Worm (Caenorhabditis elegans) whole organism, mixed stage, embryonic: Measurements from ENCODE around the gene srh-214.

Source experiments
- M03D4.4 ChIP-seq: sonication (generic microtip); optimal IDR thresholded peaks from 2 replicates; lab custom pipeline; 2017; ENCODE audit warnings: mild to moderate bottlenecking, missing genetic modification characterization, missing compliant biosample characterization
- bed-3 ChIP-seq: fragments of 200-800 bp; sonication (Bioruptor generic); optimal IDR thresholded peaks from 3 replicates; lab custom pipeline; 2018; ENCODE audit warnings: mild to moderate bottlenecking, missing genetic modification characterization, moderate library complexity, missing compliant biosample characterization
- blmp-1 ChIP-seq: fragments of 150-350 bp; optimal IDR thresholded peaks from 2 replicates; lab custom pipeline; 2014; ENCODE audit warnings: missing biosample characterization, missing genetic modification characterization
- ceh-39 ChIP-seq: fragments of 150-350 bp; optimal IDR thresholded peaks from 2 replicates; lab custom pipeline; 2014; ENCODE audit warnings: missing biosample characterization, missing genetic modification characterization
- ceh-43 ChIP-seq: fragments of 200-800 bp; sonication (Bioruptor generic); optimal IDR thresholded peaks from 2 replicates; lab custom pipeline; 2018; ENCODE audit warnings: mild to moderate bottlenecking, missing genetic modification characterization, moderate library complexity, missing compliant biosample characterization
- ceh-83 ChIP-seq: fragments of 200-800 bp; sonication (Bioruptor generic); optimal IDR thresholded peaks from 2 replicates; lab custom pipeline; 2018; ENCODE audit warnings: mild to moderate bottlenecking, missing genetic modification characterization, missing compliant biosample characterization
- ces-1 ChIP-seq: fragments of 150-350 bp; optimal IDR thresholded peaks from 2 replicates; lab custom pipeline; 2014; ENCODE audit warnings: missing biosample characterization, missing genetic modification reagents, missing genetic modification characterization
- cnd-1 ChIP-seq: fragments of 200-800 bp; sonication (Bioruptor generic); optimal IDR thresholded peaks from 2 replicates; lab custom pipeline; 2018; ENCODE audit warnings: mild to moderate bottlenecking, missing genetic modification characterization, missing compliant biosample characterization
- drap-1 ChIP-seq: fragments of 200-800 bp; sonication (Bioruptor generic); optimal IDR thresholded peaks from 3 replicates; lab custom pipeline; 2018; ENCODE audit warnings: mild to moderate bottlenecking, missing genetic modification characterization, missing compliant biosample characterization
- elt-1 ChIP-seq: sonication (generic microtip); optimal IDR thresholded peaks from 2 replicates; lab custom pipeline; 2017; ENCODE audit warnings: missing genetic modification characterization, mild to moderate bottlenecking, missing compliant biosample characterization, antibody characterized with exemption, moderate library complexity, borderline replicate concordance; ENCODE audit not compliant: insufficient read depth
- elt-3 ChIP-seq: fragments of 150-350 bp; optimal IDR thresholded peaks from 2 replicates; lab custom pipeline; 2014; ENCODE audit warnings: missing biosample characterization, missing genetic modification characterization
- flh-1 ChIP-seq: fragments of 200-800 bp; sonication (Bioruptor generic); optimal IDR thresholded peaks from 2 replicates; lab custom pipeline; 2018; ENCODE audit warnings: mild to moderate bottlenecking, missing genetic modification characterization, moderate library complexity, missing compliant biosample characterization
- ham-2 ChIP-seq: fragments of 200-800 bp; sonication (Bioruptor generic); optimal IDR thresholded peaks from 2 replicates; lab custom pipeline; 2018; ENCODE audit warnings: mild to moderate bottlenecking, missing genetic modification characterization, missing compliant biosample characterization
- hlh-1 ChIP-seq: fragments of 150-350 bp; optimal IDR thresholded peaks from 2 replicates; lab custom pipeline; 2014; ENCODE audit warnings: missing biosample characterization, missing genetic modification reagents, missing genetic modification characterization
- lin-13 ChIP-seq: fragments of 150-350 bp; optimal IDR thresholded peaks from 2 replicates; lab custom pipeline; 2014; ENCODE audit warnings: missing biosample characterization, missing genetic modification characterization
- lin-32 ChIP-seq: fragments of 200-800 bp; sonication (Bioruptor generic); optimal IDR thresholded peaks from 2 replicates; lab custom pipeline; 2018; ENCODE audit warnings: mild to moderate bottlenecking, missing genetic modification characterization, missing compliant biosample characterization
- lsy-2 ChIP-seq: fragments of 150-350 bp; optimal IDR thresholded peaks from 2 replicates; lab custom pipeline; 2014; ENCODE audit warnings: missing biosample characterization, missing genetic modification characterization
- mab-5 ChIP-seq: fragments of 150-350 bp; optimal IDR thresholded peaks from 2 replicates; lab custom pipeline; 2014; ENCODE audit warnings: missing biosample characterization, missing genetic modification characterization
- mep-1 ChIP-seq: fragments of 150-350 bp; optimal IDR thresholded peaks from 2 replicates; lab custom pipeline; 2017; ENCODE audit warnings: missing biosample characterization, missing genetic modification reagents, missing genetic modification characterization, inconsistent platforms
- mls-2 ChIP-seq: sonication (generic microtip); optimal IDR thresholded peaks from 2 replicates; lab custom pipeline; 2016; ENCODE audit warnings: mild to moderate bottlenecking, missing genetic modification characterization, moderate library complexity, missing compliant biosample characterization
- nhr-12 ChIP-seq: fragments of 150-350 bp; optimal IDR thresholded peaks from 2 replicates; lab custom pipeline; 2014; ENCODE audit warnings: missing biosample characterization, missing genetic modification characterization
- nhr-2 ChIP-seq: fragments of 150-350 bp; optimal IDR thresholded peaks from 2 replicates; lab custom pipeline; 2014; ENCODE audit warnings: missing biosample characterization, missing genetic modification characterization
- nhr-237 ChIP-seq: fragments of 150-350 bp; optimal IDR thresholded peaks from 2 replicates; lab custom pipeline; 2014; ENCODE audit warnings: missing biosample characterization, missing genetic modification characterization
- nhr-28 ChIP-seq: fragments of 150-350 bp; optimal IDR thresholded peaks from 2 replicates; lab custom pipeline; 2014; ENCODE audit warnings: missing biosample characterization, missing genetic modification characterization
- nhr-76 ChIP-seq: sonication (generic microtip); optimal IDR thresholded peaks from 2 replicates; lab custom pipeline; 2017; ENCODE audit warnings: missing biosample characterization, missing genetic modification characterization
- pha-4 ChIP-seq: fragments of 150-350 bp; optimal IDR thresholded peaks from 2 replicates; lab custom pipeline; 2018; ENCODE audit warnings: missing biosample characterization, missing genetic modification reagents, missing genetic modification characterization
- sem-2 ChIP-seq: fragments of 200-800 bp; sonication (Bioruptor generic); optimal IDR thresholded peaks from 2 replicates; lab custom pipeline; 2018; ENCODE audit warnings: mild to moderate bottlenecking, missing genetic modification characterization, missing compliant biosample characterization
- sptf-1 ChIP-seq: sonication (generic microtip); optimal IDR thresholded peaks from 2 replicates; lab custom pipeline; 2017; ENCODE audit warnings: mild to moderate bottlenecking, missing genetic modification characterization, moderate library complexity, missing compliant biosample characterization
- tbx-8 ChIP-seq: fragments of 200-800 bp; sonication (Bioruptor generic); optimal IDR thresholded peaks from 2 replicates; lab custom pipeline; 2018; ENCODE audit warnings: mild to moderate bottlenecking, missing genetic modification characterization, moderate library complexity, missing compliant biosample characterization
- unc-120 ChIP-seq: sonication (generic microtip); optimal IDR thresholded peaks from 2 replicates; lab custom pipeline; 2017; ENCODE audit warnings: missing genetic modification characterization, missing compliant biosample characterization; ENCODE audit not compliant: poor library complexity, severe bottlenecking
- unc-39 ChIP-seq: fragments of 150-350 bp; optimal IDR thresholded peaks from 2 replicates; lab custom pipeline; 2014; ENCODE audit warnings: missing biosample characterization, missing genetic modification characterization
- unc-62 ChIP-seq: fragments of 150-350 bp; optimal IDR thresholded peaks from 2 replicates; lab custom pipeline; 2014; ENCODE audit warnings: missing biosample characterization, missing genetic modification reagents, missing genetic modification characterization
- zip-8 ChIP-seq: fragments of 150-350 bp; optimal IDR thresholded peaks from 2 replicates; lab custom pipeline; 2014; ENCODE audit warnings: missing biosample characterization, missing genetic modification characterization
- ztf-11 ChIP-seq: fragments of 150-350 bp; optimal IDR thresholded peaks from 2 replicates; lab custom pipeline; 2014; ENCODE audit warnings: missing biosample characterization, missing genetic modification characterization

srh-214 gene

DNA sequence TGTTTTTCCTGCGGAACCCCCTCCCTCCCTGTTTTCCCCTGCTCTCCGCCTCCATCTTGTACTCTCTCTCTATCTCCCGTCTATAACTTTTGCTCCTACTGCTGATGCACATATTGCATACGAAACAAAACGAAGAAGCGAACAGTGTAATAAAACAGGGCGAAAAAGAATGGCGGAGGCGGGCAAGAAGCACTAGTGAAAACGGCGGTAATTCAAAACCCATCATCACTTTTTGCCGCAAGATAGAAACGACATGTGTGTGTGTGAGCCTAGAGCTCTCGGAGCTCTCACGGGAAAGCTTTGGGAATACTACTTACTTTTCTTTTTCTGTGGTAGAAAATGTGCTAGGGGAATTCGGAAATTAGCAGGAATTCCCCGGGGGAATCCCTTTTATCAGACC, 6.5 kb upstream of the srh-214 start:
- TF ChIP-seq nhr-12 (tag; lab: Kevin White, UChicago) (no peak), elt-1 (no peak), mls-2 (tag; lab: Kevin White, UChicago) (no peak), nhr-28 (tag; lab: Kevin White, UChicago) (no peak), cnd-1 (tag; lab: Kevin White, UChicago) (no peak), nhr-76 (no peak), pha-4 (tag; lab: Kevin White, UChicago) (no peak), M03D4.4 (tag; lab: Kevin White, UChicago) (no peak), ceh-83 (GFP tag; lab: Kevin White, UChicago) (no peak), ceh-39 (no peak), sptf-1 (tag; lab: Kevin White, UChicago) (no peak), ces-1 (GFP tag; lab: Kevin White, UChicago) (no peak), ztf-11 (tag; lab: Kevin White, UChicago) (no peak), mab-5 (tag; lab: Kevin White, UChicago) (no peak), unc-120 (tag; lab: Kevin White, UChicago) (no peak), mep-1 (tag; lab: Kevin White, UChicago) (no peak)

DNA sequence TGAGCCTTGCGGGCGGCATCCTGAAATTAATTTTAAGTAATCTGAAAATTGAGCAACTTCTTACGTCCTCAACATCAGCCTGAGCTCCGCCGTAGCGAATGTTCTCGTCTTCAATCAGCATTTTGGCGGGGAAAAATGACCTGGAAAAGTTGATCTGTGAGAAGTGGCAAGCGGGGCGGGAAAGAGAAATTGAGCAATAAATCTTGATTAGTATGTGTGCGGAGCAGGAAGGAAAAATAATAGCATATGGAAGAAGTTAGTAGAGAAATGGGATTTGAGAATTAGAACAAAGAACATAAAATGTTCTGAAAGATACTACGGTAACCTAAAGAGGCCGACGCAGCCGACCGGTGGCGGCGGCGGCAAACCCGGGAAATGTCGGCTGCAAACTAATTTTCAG, 5.4 kb upstream of the srh-214 start, which contains the start of gene tni-3:
TSS of gene tni-3 (minus strand) at position 140 of the 400 bp plus-strand sequence.
- no peak for TF ChIP-seq mls-2 (tag; lab: Kevin White, UChicago)
- no peak for TF ChIP-seq cnd-1 (tag; lab: Kevin White, UChicago)
- no peak for TF ChIP-seq mab-5 (tag; lab: Kevin White, UChicago)
- no peak for TF ChIP-seq nhr-28 (tag; lab: Kevin White, UChicago)
- no peak for TF ChIP-seq tbx-8
- no peak for TF ChIP-seq bed-3 (GFP tag; lab: Kevin White, UChicago)
- TF ChIP-seq unc-62, result no peak
- TF ChIP-seq unc-39 (tag; lab: Kevin White, UChicago), result no peak
- TF ChIP-seq pha-4 (tag; lab: Kevin White, UChicago), result no peak
- TF ChIP-seq elt-3 (tag; lab: Kevin White, UChicago), result no peak
- TF ChIP-seq nhr-12 (tag; lab: Kevin White, UChicago), result no peak
- no peak for TF ChIP-seq drap-1 (GFP tag; lab: Kevin White, UChicago)
- no peak for TF ChIP-seq ceh-39
- no peak for TF ChIP-seq blmp-1
- no peak for TF ChIP-seq mep-1 (tag; lab: Kevin White, UChicago)

ce11 chrV:16833672-16834071, 4.1 kb upstream of the srh-214 start:
- TF ChIP-seq nhr-12 (tag; lab: Kevin White, UChicago), result no peak
- TF ChIP-seq zip-8 (tag; lab: Kevin White, UChicago), result no peak
- TF ChIP-seq lin-32, result no peak
- no peak for TF ChIP-seq flh-1
- TF ChIP-seq M03D4.4 (tag; lab: Kevin White, UChicago), result no peak
- TF ChIP-seq nhr-2 (tag; lab: Kevin White, UChicago), result no peak
- TF ChIP-seq ham-2 (GFP tag; lab: Kevin White, UChicago), result no peak
- no peak for TF ChIP-seq blmp-1
- TF ChIP-seq pha-4 (tag; lab: Kevin White, UChicago), result no peak
- no peak for TF ChIP-seq ceh-39
- no peak for TF ChIP-seq unc-39 (tag; lab: Kevin White, UChicago)
- TF ChIP-seq mab-5 (tag; lab: Kevin White, UChicago), result no peak
- TF ChIP-seq sem-2 (GFP tag; lab: Kevin White, UChicago), result no peak
- TF ChIP-seq elt-3 (tag; lab: Kevin White, UChicago), result no peak
- no peak for TF ChIP-seq nhr-76
- TF ChIP-seq tbx-8, result no peak
- TF ChIP-seq mls-2 (tag; lab: Kevin White, UChicago), result no peak
- no peak for TF ChIP-seq elt-1
- no peak for TF ChIP-seq cnd-1 (tag; lab: Kevin White, UChicago)
- TF ChIP-seq bed-3 (GFP tag; lab: Kevin White, UChicago), result no peak
- TF ChIP-seq, all 35 proteins: peak for 0

DNA sequence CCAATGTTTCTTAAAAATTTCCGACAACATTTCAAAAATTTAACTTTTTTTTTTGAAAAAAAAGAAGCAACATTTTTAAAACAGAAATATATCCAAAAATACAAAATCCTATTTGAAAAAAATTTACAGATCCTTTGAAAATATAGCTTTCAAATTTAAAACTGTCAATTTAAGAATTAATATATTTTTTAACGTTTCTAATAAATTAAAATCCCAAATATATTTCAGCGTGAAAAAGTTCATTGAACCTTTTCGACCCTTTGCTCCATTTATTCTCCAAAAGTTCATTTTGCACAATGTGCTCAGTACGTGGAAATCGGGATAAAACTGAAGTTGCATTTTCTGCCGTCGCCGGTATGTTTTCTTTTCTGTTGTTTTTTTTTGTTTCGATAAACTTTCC, 3.3 kb upstream of the srh-214 start, which contains the start of gene phy-3:
TSS of gene phy-3 (plus strand) at position 301 of the 400 bp plus-strand sequence.
- no peak for TF ChIP-seq elt-1
- TF ChIP-seq ceh-39, result no peak
- no peak for TF ChIP-seq lin-32
- no peak for TF ChIP-seq pha-4 (tag; lab: Kevin White, UChicago)
- TF ChIP-seq unc-62, result no peak
- no peak for TF ChIP-seq cnd-1 (tag; lab: Kevin White, UChicago)
- no peak for TF ChIP-seq mls-2 (tag; lab: Kevin White, UChicago)
- TF ChIP-seq, all 35 proteins: peak for 0

DNA sequence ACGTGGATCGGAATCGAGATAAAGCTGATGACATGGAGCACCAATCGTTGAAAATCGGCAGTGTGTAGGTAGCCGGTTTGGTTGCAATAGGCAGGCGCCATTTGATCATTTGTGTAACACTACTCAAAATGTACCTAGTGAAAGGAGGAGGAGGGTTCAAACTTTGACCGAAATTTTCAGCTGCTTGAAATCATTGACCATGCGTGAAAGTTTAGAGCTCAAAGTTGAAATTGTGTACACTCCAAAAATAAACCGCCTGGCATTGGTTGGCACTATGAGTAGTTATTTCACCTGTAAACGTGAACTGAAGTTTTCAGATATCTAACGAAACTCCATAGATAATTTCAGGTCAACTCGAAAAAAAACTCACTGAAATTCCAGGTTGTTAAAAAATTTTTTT, 2.4 kb upstream of the srh-214 start, which contains the start of gene srh-215:
TSS of gene srh-215 (minus strand) at position 101 of the 400 bp plus-strand sequence.
- TF ChIP-seq pha-4 (tag; lab: Kevin White, UChicago) (no peak), nhr-28 (tag; lab: Kevin White, UChicago) (no peak), lin-13 (tag; lab: Kevin White, UChicago) (no peak), lsy-2 (tag; lab: Kevin White, UChicago) (no peak), flh-1 (no peak), nhr-237 (no peak), unc-120 (tag; lab: Kevin White, UChicago) (no peak), cnd-1 (tag; lab: Kevin White, UChicago) (no peak), M03D4.4 (tag; lab: Kevin White, UChicago) (no peak), elt-3 (tag; lab: Kevin White, UChicago) (no peak), zip-8 (tag; lab: Kevin White, UChicago) (no peak), hlh-1 (tag; lab: Kevin White, UChicago) (no peak), nhr-2 (tag; lab: Kevin White, UChicago) (no peak), sptf-1 (tag; lab: Kevin White, UChicago) (no peak), ceh-43 (GFP tag; lab: Kevin White, UChicago) (no peak), unc-62 (no peak), lin-32 (no peak)
